Worm (Caenorhabditis elegans): ENCODE results near the gene F17E9.18.

ce11 chrIV:8300468-8300867 is 46.5 kb downstream of the F17E9.18 start, which contains the start of gene F35H10.5:
- TF ChIP-seq zag-1 (tag; optimal IDR thresholded peaks at IDR 0.05) = no peak
- TF ChIP-seq nhr-77 (tag; optimal IDR thresholded peaks at IDR 0.05) = no peak
- no peak for TF ChIP-seq dmd-4 (tag; optimal IDR thresholded peaks at IDR 0.05)
- no peak for TF ChIP-seq gmeb-1 (tag; optimal IDR thresholded peaks at IDR 0.05)
- no peak for TF ChIP-seq aly-2 (tag; optimal IDR thresholded peaks at IDR 0.05)
- TF ChIP-seq skn-1 (tag; optimal IDR thresholded peaks at IDR 0.05) = no peak
- no peak for TF ChIP-seq nhr-237 (tag; optimal IDR thresholded peaks at IDR 0.05)
- no peak for TF ChIP-seq ztf-11 (tag; optimal IDR thresholded peaks at IDR 0.05)
- no peak for TF ChIP-seq elt-1 (tag; optimal IDR thresholded peaks at IDR 0.05)
- no peak for TF ChIP-seq unc-62 (GFP tag; optimal IDR thresholded peaks at IDR 0.05)

Measured in whole organism, L2 larva.